Worm (Caenorhabditis elegans) whole organism, midembryonic: ENCODE data around the gene C29F7.3.
"Not testable (repeated sequence)": the region's sequence is repeated elsewhere in the genome, so short reads cannot be mapped to it uniquely, and the experiment has no call there.

ENCODE experiments used
- T22C8.4 ChIP-seq: fragments of 200-800 bp; sonication (Bioruptor generic); IDR thresholded peaks from 2 replicates; pipeline ENCODE4 v1.3.6; 2022; ENCODE audit warnings: missing genetic modification characterization, missing compliant biosample characterization
- cog-1 ChIP-seq: sonication (generic microtip); optimal IDR thresholded peaks from 2 replicates; lab custom pipeline; 2016; ENCODE audit warnings: missing genetic modification characterization, missing compliant biosample characterization
- flt-1 ChIP-seq: fragments of 200-800 bp; sonication (Bioruptor generic); IDR thresholded peaks from 2 replicates; pipeline ENCODE4 v1.3.6; 2022; ENCODE audit warnings: missing genetic modification characterization, missing compliant biosample characterization
- klf-2 ChIP-seq: fragments of 200-800 bp; sonication (Bioruptor generic); conservative IDR thresholded peaks from 2 replicates; pipeline ENCODE4 v1.3.6; 2022; ENCODE audit warnings: missing genetic modification reagents, missing genetic modification characterization, missing compliant biosample characterization
- med-1 ChIP-seq: sonication (generic microtip); optimal IDR thresholded peaks from 2 replicates; lab custom pipeline; 2017; ENCODE audit warnings: missing genetic modification characterization, mild to moderate bottlenecking, missing compliant biosample characterization, antibody characterized with exemption, missing genetic modification reagents; ENCODE audit not compliant: insufficient read depth
- ref-1 ChIP-seq: fragments of 200-800 bp; sonication (Bioruptor generic); conservative IDR thresholded peaks from 2 replicates; pipeline ENCODE4 v1.3.6; 2022; ENCODE audit warnings: missing genetic modification reagents, missing genetic modification characterization, missing compliant biosample characterization
- tab-1 ChIP-seq: fragments of 200-800 bp; sonication (Bioruptor generic); IDR thresholded peaks from 2 replicates; pipeline ENCODE4 v1.3.6; 2022; ENCODE audit warnings: missing genetic modification characterization, missing compliant biosample characterization
- ztf-23 ChIP-seq: fragments of 200-800 bp; sonication (Bioruptor generic); IDR thresholded peaks from 2 replicates; pipeline ENCODE4 v1.3.6; 2022; ENCODE audit warnings: missing genetic modification reagents, missing genetic modification characterization, missing compliant biosample characterization
- ztf-29 ChIP-seq: fragments of 200-800 bp; sonication (Bioruptor generic); IDR thresholded peaks from 2 replicates; pipeline ENCODE4 v1.3.6; 2022; ENCODE audit warnings: missing genetic modification reagents, missing genetic modification characterization, missing compliant biosample characterization

DNA sequence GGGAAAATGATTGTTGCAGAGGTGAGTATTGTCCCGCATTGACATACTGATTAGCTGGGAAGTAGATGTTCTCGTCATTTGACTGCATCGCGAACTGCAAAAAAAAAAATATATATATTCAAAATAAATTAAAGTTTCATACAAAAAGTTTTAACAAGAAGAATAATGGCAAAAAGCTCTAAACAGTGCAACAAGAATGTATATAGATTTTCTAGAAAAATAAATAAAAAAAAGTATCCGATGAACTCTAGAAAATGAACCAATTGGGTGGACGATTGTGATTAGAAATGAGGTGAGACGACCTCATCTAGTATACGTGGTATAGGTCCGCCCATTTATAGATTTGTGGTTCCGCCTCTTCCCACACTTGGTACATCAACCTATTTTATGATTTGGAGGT lies 9.0 kb upstream of the C29F7.3 start, which contains the start of gene fkh-4:
- not testable (repeated sequence) for TF ChIP-seq ztf-29; T22C8.4 (GFP tag; lab: Robert Waterston, UW); cog-1 (tag; lab: Kevin White, UChicago); tab-1; flt-1; klf-2; ref-1 (GFP tag; lab: Robert Waterston, UW); med-1 (GFP tag; lab: Kevin White, UChicago); ztf-23 (GFP tag; lab: Robert Waterston, UW)
